Fruit fly (Drosophila melanogaster) whole organism, embryonic: Measurements from ENCODE around the gene CG8142.

Source experiments
- CG10267 ChIP-seq: fragments of 200-800 bp; sonication (Bioruptor generic); optimal IDR thresholded peaks from 2 replicates; lab custom pipeline; 2018; ENCODE audit warnings: missing biosample characterization, mild to moderate bottlenecking, missing genetic modification characterization, moderate library complexity
- CG11723 ChIP-seq: fragments of 200-800 bp; sonication (Bioruptor generic); optimal IDR thresholded peaks from 2 replicates; lab custom pipeline; 2017; ENCODE audit warnings: missing biosample characterization, mild to moderate bottlenecking, missing genetic modification characterization
- CG14860 ChIP-seq: fragments of 200-800 bp; sonication (Bioruptor generic); IDR thresholded peaks from 3 replicates; pipeline ENCODE4 v1.3.6; 2022; ENCODE audit warnings: missing biosample characterization, missing genetic modification characterization; ENCODE audit not compliant: partially characterized antibody
- CG1603 ChIP-seq: fragments of 200-800 bp; sonication (Bioruptor generic); optimal IDR thresholded peaks from 2 replicates; lab custom pipeline; 2019; ENCODE audit warnings: missing biosample characterization, mild to moderate bottlenecking, missing genetic modification characterization, moderate library complexity
- CG17328 ChIP-seq: fragments of 200-800 bp; sonication (Bioruptor generic); IDR thresholded peaks from 2 replicates; pipeline ENCODE4 v1.3.6; 2022; ENCODE audit warnings: missing biosample characterization, missing genetic modification characterization
- CG17385 ChIP-seq: fragments of 200-800 bp; sonication (Bioruptor generic); optimal IDR thresholded peaks from 3 replicates; lab custom pipeline; 2018; ENCODE audit warnings: missing biosample characterization, mild to moderate bottlenecking, missing genetic modification characterization
- CG17568 ChIP-seq: fragments of 200-800 bp; sonication (Bioruptor generic); optimal IDR thresholded peaks from 2 replicates; lab custom pipeline; 2018; ENCODE audit warnings: missing biosample characterization, mild to moderate bottlenecking, missing genetic modification characterization, moderate library complexity
- CG30403 ChIP-seq: fragments of 200-800 bp; sonication (Bioruptor generic); optimal IDR thresholded peaks from 3 replicates; lab custom pipeline; 2016; ENCODE audit warnings: missing biosample characterization, missing genetic modification characterization
- CG31441 ChIP-seq: fragments of 200-800 bp; sonication (Bioruptor generic); IDR thresholded peaks from 2 replicates; pipeline ENCODE4 v1.3.6; 2022; ENCODE audit warnings: missing biosample characterization, missing genetic modification characterization
- CG33557 ChIP-seq: fragments of 200-800 bp; sonication (Bioruptor generic); optimal IDR thresholded peaks from 2 replicates; lab custom pipeline; 2019; ENCODE audit warnings: missing biosample characterization, mild to moderate bottlenecking, missing genetic modification characterization, moderate library complexity
- CG34376 ChIP-seq: fragments of 200-800 bp; sonication (Bioruptor generic); optimal IDR thresholded peaks from 2 replicates; lab custom pipeline; 2018; ENCODE audit warnings: missing biosample characterization, mild to moderate bottlenecking, missing genetic modification characterization
- CG42726 ChIP-seq: fragments of 200-800 bp; sonication (Bioruptor generic); IDR thresholded peaks from 2 replicates; pipeline ENCODE4 v1.3.6; 2022; ENCODE audit warnings: missing biosample characterization, missing genetic modification characterization; ENCODE audit not compliant: partially characterized antibody
- CG4707 ChIP-seq: fragments of 200-800 bp; sonication (Bioruptor generic); optimal IDR thresholded peaks from 2 replicates; lab custom pipeline; 2018; ENCODE audit warnings: missing biosample characterization, mild to moderate bottlenecking, missing genetic modification characterization, moderate library complexity
- CG6765 ChIP-seq: fragments of 200-800 bp; sonication (Bioruptor generic); optimal IDR thresholded peaks from 3 replicates; lab custom pipeline; 2017; ENCODE audit warnings: missing biosample characterization, mild to moderate bottlenecking, missing genetic modification characterization
- CG8290 ChIP-seq, 3 experiments: fragments of 200-800 bp; sonication (Bioruptor generic); optimal IDR thresholded peaks; 2 replicates each; lab custom pipeline; 2016 to 2019; ENCODE audit warnings: missing biosample characterization in 3 of 3, missing genetic modification characterization in 3 of 3, mild to moderate bottlenecking in 2 of 3, moderate library complexity in 1 of 3
- CG8388 ChIP-seq: fragments of 200-800 bp; sonication (Bioruptor generic); optimal IDR thresholded peaks from 2 replicates; lab custom pipeline; 2019; ENCODE audit warnings: missing biosample characterization, mild to moderate bottlenecking, missing genetic modification characterization, moderate library complexity
- CG9727 ChIP-seq: fragments of 200-800 bp; sonication (Bioruptor generic); optimal IDR thresholded peaks from 3 replicates; lab custom pipeline; 2017; ENCODE audit warnings: missing biosample characterization, mild to moderate bottlenecking, missing genetic modification characterization
- HLHmδ ChIP-seq: fragments of 200-800 bp; sonication (Bioruptor generic); optimal IDR thresholded peaks from 2 replicates; lab custom pipeline; 2018; ENCODE audit warnings: missing biosample characterization, mild to moderate bottlenecking, missing genetic modification characterization, moderate library complexity
- MESR4 ChIP-seq: fragments of 200-800 bp; sonication (Bioruptor generic); optimal IDR thresholded peaks from 2 replicates; lab custom pipeline; 2018; ENCODE audit warnings: missing biosample characterization, mild to moderate bottlenecking, missing genetic modification characterization, moderate library complexity
- MTF-1 ChIP-seq: fragments of 200-800 bp; sonication (Bioruptor generic); optimal IDR thresholded peaks from 2 replicates; lab custom pipeline; 2018; ENCODE audit warnings: missing biosample characterization, mild to moderate bottlenecking, missing genetic modification characterization, borderline replicate concordance
- Mes4 ChIP-seq: fragments of 200-800 bp; sonication (Bioruptor generic); optimal IDR thresholded peaks from 2 replicates; lab custom pipeline; 2016; ENCODE audit warnings: missing biosample characterization, missing genetic modification characterization
- Ravus ChIP-seq: fragments of 200-800 bp; sonication (Bioruptor generic); IDR thresholded peaks from 2 replicates; pipeline ENCODE4 v1.3.6; 2022; ENCODE audit warnings: missing biosample characterization, missing genetic modification characterization
- Rx ChIP-seq: fragments of 200-800 bp; sonication (Bioruptor generic); IDR thresholded peaks from 2 replicates; pipeline ENCODE4 v1.3.6; 2022; ENCODE audit warnings: missing biosample characterization, missing genetic modification characterization
- Sry-β ChIP-seq: fragments of 200-800 bp; sonication (Bioruptor generic); optimal IDR thresholded peaks from 2 replicates; lab custom pipeline; 2018; ENCODE audit warnings: missing biosample characterization, mild to moderate bottlenecking, missing genetic modification characterization, moderate library complexity
- Trl ChIP-seq, 3 experiments: fragments of >200 bp in 2 of 3; fragments of 200-800 bp in 1 of 3; sonication (Bioruptor generic) in 1 of 3; optimal IDR thresholded peaks; 2 replicates in 1 of 3; 3 replicates in 2 of 3; lab custom pipeline; 2016 to 2017; ENCODE audit warnings: missing biosample characterization in 1 of 3, missing genetic modification characterization in 1 of 3
- bbx ChIP-seq: fragments of 200-800 bp; sonication (Bioruptor generic); IDR thresholded peaks from 2 replicates; pipeline ENCODE4 v1.3.6; 2022; ENCODE audit warnings: missing biosample characterization, missing genetic modification characterization; ENCODE audit not compliant: partially characterized antibody
- cad ChIP-seq: fragments of >200 bp; optimal IDR thresholded peaks from 2 replicates; lab custom pipeline; 2017; ENCODE audit warnings: missing biosample characterization, missing genetic modification characterization
- cg ChIP-seq: fragments of 200-800 bp; sonication (Bioruptor generic); optimal IDR thresholded peaks from 3 replicates; lab custom pipeline; 2019; ENCODE audit warnings: missing biosample characterization, mild to moderate bottlenecking, missing genetic modification characterization, moderate library complexity
- chif ChIP-seq, 2 experiments: fragments of 200-800 bp; sonication (Bioruptor generic); optimal IDR thresholded peaks; 3 replicates each; lab custom pipeline; 2016; ENCODE audit warnings: missing biosample characterization in 2 of 2, missing genetic modification characterization in 2 of 2
- chm ChIP-seq: fragments of 200-800 bp; sonication (Bioruptor generic); IDR thresholded peaks from 2 replicates; pipeline ENCODE4 v1.3.6; 2022; ENCODE audit warnings: missing biosample characterization, missing genetic modification characterization
- chn ChIP-seq: fragments of 200-800 bp; sonication (Bioruptor generic); optimal IDR thresholded peaks from 2 replicates; lab custom pipeline; 2016; ENCODE audit warnings: missing biosample characterization, missing genetic modification characterization
- croc ChIP-seq: fragments of 200-800 bp; sonication (Bioruptor generic); conservative IDR thresholded peaks from 3 replicates; pipeline ENCODE4 v1.3.6; 2022; ENCODE audit warnings: missing biosample characterization, missing genetic modification characterization
- en ChIP-seq: fragments of 200-800 bp; sonication (Bioruptor generic); optimal IDR thresholded peaks from 2 replicates; lab custom pipeline; 2016; ENCODE audit warnings: missing biosample characterization, missing genetic modification characterization
- fd102C ChIP-seq: fragments of 200-800 bp; sonication (Bioruptor generic); optimal IDR thresholded peaks from 2 replicates; lab custom pipeline; 2018; ENCODE audit warnings: missing biosample characterization, mild to moderate bottlenecking, missing genetic modification characterization, moderate library complexity
- hkb ChIP-seq, 2 experiments: fragments of 200-800 bp in 1 of 2; fragments of >200 bp in 1 of 2; sonication (Bioruptor generic) in 1 of 2; IDR thresholded peaks in 1 of 2; optimal IDR thresholded peaks in 1 of 2; 2 replicates each; pipeline versions ENCODE4 v1.3.6 to Lab custom; 2017 to 2022; ENCODE audit warnings: missing biosample characterization in 1 of 2, missing genetic modification characterization in 1 of 2
- lola ChIP-seq, 3 experiments: fragments of >200 bp in 2 of 3; fragments of 200-800 bp in 1 of 3; sonication (Bioruptor generic) in 1 of 3; optimal IDR thresholded peaks; 2 replicates each; lab custom pipeline; 2017 to 2019; ENCODE audit warnings: missing biosample characterization in 3 of 3, missing genetic modification characterization in 3 of 3, mild to moderate bottlenecking in 1 of 3, moderate library complexity in 1 of 3
- mirr ChIP-seq: fragments of 200-800 bp; sonication (Bioruptor generic); optimal IDR thresholded peaks from 3 replicates; lab custom pipeline; 2018; ENCODE audit warnings: missing biosample characterization, mild to moderate bottlenecking, missing genetic modification characterization
- mld ChIP-seq: fragments of 200-800 bp; sonication (Bioruptor generic); IDR thresholded peaks from 3 replicates; pipeline ENCODE4 v1.3.6; 2022; ENCODE audit warnings: missing biosample characterization, missing genetic modification characterization; ENCODE audit not compliant: partially characterized antibody
- nerfin-2 ChIP-seq: fragments of 200-800 bp; sonication (Bioruptor generic); IDR thresholded peaks from 2 replicates; pipeline ENCODE4 v1.3.6; 2022; ENCODE audit warnings: missing biosample characterization, missing genetic modification characterization; ENCODE audit not compliant: partially characterized antibody
- org-1 ChIP-seq: fragments of 200-800 bp; sonication (Bioruptor generic); optimal IDR thresholded peaks from 2 replicates; lab custom pipeline; 2017; ENCODE audit warnings: missing biosample characterization, missing genetic modification characterization
- pros ChIP-seq: fragments of 200-800 bp; sonication (Bioruptor generic); optimal IDR thresholded peaks from 3 replicates; lab custom pipeline; 2019; ENCODE audit warnings: missing biosample characterization, mild to moderate bottlenecking, missing genetic modification characterization, moderate library complexity
- salm ChIP-seq: fragments of 200-800 bp; sonication (Bioruptor generic); optimal IDR thresholded peaks from 2 replicates; lab custom pipeline; 2018; ENCODE audit warnings: missing biosample characterization, mild to moderate bottlenecking, missing genetic modification characterization
- slbo ChIP-seq: fragments of 200-800 bp; sonication (Bioruptor generic); IDR thresholded peaks from 2 replicates; pipeline ENCODE4 v1.3.6; 2022; ENCODE audit warnings: missing biosample characterization, missing genetic modification characterization
- stwl ChIP-seq: fragments of 200-800 bp; sonication (Bioruptor generic); optimal IDR thresholded peaks from 3 replicates; lab custom pipeline; 2018; ENCODE audit warnings: missing biosample characterization, mild to moderate bottlenecking, missing genetic modification characterization, moderate library complexity
- trem ChIP-seq: fragments of 200-800 bp; optimal IDR thresholded peaks from 3 replicates; lab custom pipeline; 2019; ENCODE audit warnings: missing biosample characterization, mild to moderate bottlenecking, missing genetic modification characterization, moderate library complexity
- unc-4 ChIP-seq: fragments of 200-800 bp; sonication (Bioruptor generic); IDR thresholded peaks from 2 replicates; pipeline ENCODE4 v1.3.6; 2022; ENCODE audit warnings: missing biosample characterization, missing genetic modification characterization; ENCODE audit not compliant: partially characterized antibody
- wor ChIP-seq: fragments of 200-800 bp; sonication (Bioruptor generic); IDR thresholded peaks from 2 replicates; pipeline ENCODE4 v1.3.6; 2022; ENCODE audit warnings: missing biosample characterization, missing genetic modification characterization
- zen ChIP-seq: fragments of 200-800 bp; sonication (Bioruptor generic); optimal IDR thresholded peaks from 3 replicates; lab custom pipeline; 2018; ENCODE audit warnings: missing biosample characterization, mild to moderate bottlenecking, missing genetic modification characterization, moderate library complexity

The CG8142 gene

DNA sequence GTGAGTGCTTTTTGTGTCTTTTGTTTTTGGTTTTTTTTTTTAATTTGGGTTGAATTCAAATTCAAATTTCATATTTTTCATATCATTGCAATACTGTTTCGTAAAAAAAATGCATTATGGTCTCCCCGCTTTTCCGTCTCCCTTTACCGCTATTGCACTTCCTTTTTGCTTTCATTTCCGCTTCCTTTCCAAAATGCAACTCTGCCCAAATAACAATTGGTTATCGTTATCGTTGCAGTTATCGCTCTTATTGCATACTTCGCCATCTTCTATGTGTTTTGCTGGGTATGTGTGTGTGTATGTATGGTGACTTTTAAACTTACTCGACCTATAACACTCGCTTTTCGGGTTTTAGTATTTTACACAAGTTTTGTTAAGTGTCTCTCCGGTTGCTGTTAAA is 20.6 kb upstream of the CG8142 start (continued):
- TF ChIP-seq nerfin-2 (GFP tag; lab: Robert Waterston, UW) = no peak
- no peak for TF ChIP-seq Rx
- no peak for TF ChIP-seq CG42726
- TF ChIP-seq cg (GFP tag; lab: Kevin White, UChicago) = peak; percentile 1
- TF ChIP-seq CG1603 (tag; lab: Kevin White, UChicago) = peak; percentile 33
- no peak for TF ChIP-seq hkb (optimal IDR thresholded peaks at IDR 0.05; lab: Kevin White, UChicago)
- peak; percentile 30; the same call in 1 of the 2 replicates for TF ChIP-seq hkb (GFP tag; IDR thresholded peaks at IDR 0.05; lab: Robert Waterston, UW)
- TF ChIP-seq CG17328 (GFP tag; lab: Robert Waterston, UW) = 0 out of 2 replicates have a peak, but pooled peaks have one; percentile 25
- TF ChIP-seq HLHmδ = no peak
- TF ChIP-seq CG4707 = peak; percentile 23
- no peak for TF ChIP-seq org-1 (GFP tag; lab: Kevin White, UChicago)
- no peak for TF ChIP-seq CG8388 (GFP tag; lab: Kevin White, UChicago)
- TF ChIP-seq Sry-β (GFP tag; lab: Kevin White, UChicago) = no peak
- peak; percentile 85 for TF ChIP-seq stwl (tag; lab: Kevin White, UChicago)
- no peak for TF ChIP-seq CG6765 (GFP tag; lab: Kevin White, UChicago)
- no peak for TF ChIP-seq MESR4 (GFP tag; lab: Kevin White, UChicago)
- TF ChIP-seq CG9727 (GFP tag; lab: Kevin White, UChicago) = peak; percentile 10
- TF ChIP-seq unc-4 = no peak
- no peak for TF ChIP-seq lola (GFP tag; optimal IDR thresholded peaks at IDR 0.05; lab: Kevin White, UChicago)
- no peak for TF ChIP-seq chif (GFP tag; optimal IDR thresholded peaks at IDR 0.05; lab: Kevin White, UChicago)
- TF ChIP-seq fd102C = peak; percentile 71
- no peak for TF ChIP-seq chn
- no peak for TF ChIP-seq Ravus (GFP tag; lab: Robert Waterston, UW)
- TF ChIP-seq Mes4 = no peak
- TF ChIP-seq chm (GFP tag; lab: Robert Waterston, UW) = no peak
- peak; percentile 34 for TF ChIP-seq zen (tag; lab: Kevin White, UChicago)
- no peak for TF ChIP-seq cad (GFP tag; lab: Kevin White, UChicago)
- no peak for TF ChIP-seq CG34376 (GFP tag; lab: Kevin White, UChicago)
- TF ChIP-seq croc = no peak
- no peak for TF ChIP-seq CG30403 (GFP tag; lab: Kevin White, UChicago)
- TF ChIP-seq pros (GFP tag; lab: Kevin White, UChicago) = no peak
- no peak for TF ChIP-seq Trl (optimal IDR thresholded peaks at IDR 0.05; lab: Kevin White, UChicago)
- no peak for TF ChIP-seq Trl (GFP tag; optimal IDR thresholded peaks at IDR 0.05; lab: Kevin White, UChicago)
- TF ChIP-seq wor (GFP tag; lab: Robert Waterston, UW) = no peak
- TF ChIP-seq slbo = no peak
- no peak for TF ChIP-seq salm
- TF ChIP-seq mld (GFP tag; lab: Robert Waterston, UW) = no peak
- 0 out of 2 replicates have a peak, but pooled peaks have one; percentile 21 for TF ChIP-seq bbx (GFP tag; lab: Robert Waterston, UW)
- TF ChIP-seq CG33557 (GFP tag; lab: Kevin White, UChicago) = peak; percentile 25
- TF ChIP-seq trem (tag; lab: Kevin White, UChicago) = no peak
- TF ChIP-seq CG11723 (GFP tag; lab: Kevin White, UChicago) = no peak
- TF ChIP-seq CG17385 (GFP tag; lab: Kevin White, UChicago) = peak; percentile 6
- peak; percentile 18 for TF ChIP-seq CG10267 (tag; lab: Kevin White, UChicago)
- no peak for TF ChIP-seq CG14860 (GFP tag; lab: Robert Waterston, UW)
- TF ChIP-seq MTF-1 (GFP tag; lab: Kevin White, UChicago) = no peak
- TF ChIP-seq mirr (GFP tag; lab: Kevin White, UChicago) = no peak
- TF ChIP-seq CG31441 (GFP tag; lab: Robert Waterston, UW) = no peak
- no peak for TF ChIP-seq CG17568 (GFP tag; lab: Kevin White, UChicago)
- TF ChIP-seq en = no peak
- peak; percentile 41 for TF ChIP-seq CG8290 (GFP tag; optimal IDR thresholded peaks at IDR 0.05; lab: Kevin White, UChicago)
- TF ChIP-seq CG8290 (tag; optimal IDR thresholded peaks at IDR 0.05; lab: Kevin White, UChicago) = peak in 1 of 2 experiments; percentile 31
